Worm (Caenorhabditis elegans): Measurements from ENCODE around the gene spp-29.

The spp-29 gene

DNA sequence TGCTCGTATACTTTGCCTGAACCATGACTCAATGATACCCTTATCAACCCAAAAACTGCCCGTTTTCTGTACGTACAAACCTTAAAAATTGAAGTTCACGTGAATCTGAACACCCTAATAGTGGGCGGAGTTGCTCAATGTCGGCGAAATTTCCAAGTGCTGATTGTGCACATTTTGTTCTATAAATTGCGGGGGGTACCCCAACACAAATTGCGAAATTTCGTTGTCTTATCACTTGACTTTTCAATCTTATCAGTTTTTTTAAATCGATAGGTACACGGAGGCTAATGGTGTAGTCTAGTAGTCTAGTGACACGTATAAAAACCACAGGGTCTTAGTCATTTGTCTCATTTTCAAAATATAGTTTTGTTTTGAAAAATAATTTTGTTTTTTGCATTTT, 37.4 kb downstream of the spp-29 start, which contains the start of gene fbxa-108 (continued):
- TF ChIP-seq zip-11 (GFP tag; IDR thresholded peaks at IDR 0.05) (no peak), T26A8.4 (GFP tag; IDR thresholded peaks at IDR 0.05) (no peak), dmd-6 (GFP tag; IDR thresholded peaks at IDR 0.05) (peak; percentile 97)

DNA sequence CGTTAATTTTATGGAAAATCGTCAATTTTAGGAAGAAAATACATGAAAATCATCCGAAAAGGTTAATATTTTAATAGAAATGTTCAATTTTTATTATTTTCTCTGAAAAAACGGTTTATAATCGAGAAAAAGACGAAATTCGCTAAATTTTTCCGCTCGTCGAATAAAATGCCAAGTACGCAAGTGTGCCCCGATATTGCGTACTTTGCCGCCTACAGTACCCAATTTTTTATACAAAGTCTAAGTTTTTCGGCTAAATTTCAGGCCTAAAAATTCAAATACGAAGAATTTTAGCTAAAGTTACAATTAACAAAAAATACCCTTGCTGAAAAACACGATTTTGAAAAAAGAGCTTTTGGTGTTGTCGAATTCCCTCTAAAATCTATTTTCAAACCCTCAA, 37.8 kb downstream of the spp-29 start:
- TF ChIP-seq ceh-32 (tag; optimal IDR thresholded peaks at IDR 0.05; ENCODE audit: poor library complexity) = no peak
- no peak for TF ChIP-seq zfp-3 (GFP tag; conservative IDR thresholded peaks at IDR 0.05)
- TF ChIP-seq spr-1 (tag; optimal IDR thresholded peaks at IDR 0.05) = no peak
- no peak for TF ChIP-seq nhr-42 (GFP tag; IDR thresholded peaks at IDR 0.05)
- no peak for TF ChIP-seq dmd-8 (GFP tag; IDR thresholded peaks at IDR 0.05)
- no peak for TF ChIP-seq duxl-1 (tag; optimal IDR thresholded peaks at IDR 0.05; ENCODE audit: poor library complexity)
- TF ChIP-seq snpc-4 (tag; optimal IDR thresholded peaks at IDR 0.05) = no peak

DNA sequence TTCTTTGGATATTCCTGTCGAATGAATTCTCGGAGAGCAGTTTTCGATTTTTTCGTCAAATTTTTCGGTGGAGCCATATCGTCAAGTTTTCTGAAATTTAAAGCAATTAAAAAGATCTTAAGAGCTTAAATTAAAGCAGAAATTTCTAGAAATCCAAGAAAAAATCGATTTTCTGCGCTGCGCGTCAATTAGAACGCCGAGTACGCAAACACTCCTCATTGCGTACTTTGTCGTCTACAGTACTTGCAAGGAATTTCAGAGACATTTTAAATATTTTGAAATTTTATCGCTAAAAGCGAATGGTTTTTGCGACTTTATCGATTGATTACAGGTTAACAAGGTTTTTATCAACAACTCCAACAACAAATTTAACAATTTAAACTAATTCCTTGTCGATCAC, 41.4 kb downstream of the spp-29 start:
- TF ChIP-seq dmd-9 (GFP tag; IDR thresholded peaks at IDR 0.05) = no peak

DNA sequence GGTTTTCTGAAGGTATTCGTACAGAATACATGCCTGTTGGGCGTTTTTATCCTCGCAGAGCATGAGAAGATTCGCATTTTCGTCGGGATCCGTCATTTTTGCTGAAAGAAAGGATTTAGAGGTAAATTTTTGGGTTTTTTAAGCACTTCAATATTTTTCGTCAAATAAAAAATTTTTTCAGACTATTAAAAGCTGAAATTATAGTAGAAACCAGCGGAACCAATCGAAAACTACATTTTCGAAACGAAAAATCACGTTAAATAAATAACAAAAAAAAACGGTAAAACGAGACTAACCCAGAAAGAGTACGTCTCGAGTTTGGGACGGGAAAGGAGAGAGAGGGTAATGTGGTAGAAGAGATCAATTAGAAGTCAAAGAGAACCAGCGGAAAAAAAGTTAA, 46.2 kb downstream of the spp-29 start, which contains the start of gene fbxa-192:
TSS of gene fbxa-192 (minus strand) at position 101 of the 400 bp plus-strand sequence.
- no peak for TF ChIP-seq mep-1 (tag; optimal IDR thresholded peaks at IDR 0.05)

Data from whole organism, L4 larva.